Worm (Caenorhabditis elegans): ENCODE data around the gene cyp-37A1.

ce11 chrII:14042836-14043604 is 26.3 kb upstream of the cyp-37A1 start:
- no peak for TF ChIP-seq ceh-32 (tag; optimal IDR thresholded peaks at IDR 0.05; ENCODE audit: poor library complexity)
- TF ChIP-seq nhr-25 (tag; optimal IDR thresholded peaks at IDR 0.05; ENCODE audit: borderline replicate concordance, insufficient read depth), result no peak
- TF ChIP-seq hmg-1.1 (GFP tag; IDR thresholded peaks at IDR 0.05), result no peak
- no peak for TF ChIP-seq dpl-1 (GFP tag; optimal IDR thresholded peaks at IDR 0.05)
- peak; percentile 34 for TF ChIP-seq mes-2 (tag; optimal IDR thresholded peaks at IDR 0.05; ENCODE audit: poor library complexity, severe bottlenecking)
- TF ChIP-seq snpc-4 (tag; optimal IDR thresholded peaks at IDR 0.05), result no peak
- TF ChIP-seq skn-1 (tag; optimal IDR thresholded peaks at IDR 0.05), result no peak
- TF ChIP-seq ceh-20 (GFP tag; IDR thresholded peaks at IDR 0.05), result no peak
- no peak for TF ChIP-seq ztf-11 (tag; optimal IDR thresholded peaks at IDR 0.05)
